Fruit fly (Drosophila melanogaster): Measurements from ENCODE around the gene mop.

DNA sequence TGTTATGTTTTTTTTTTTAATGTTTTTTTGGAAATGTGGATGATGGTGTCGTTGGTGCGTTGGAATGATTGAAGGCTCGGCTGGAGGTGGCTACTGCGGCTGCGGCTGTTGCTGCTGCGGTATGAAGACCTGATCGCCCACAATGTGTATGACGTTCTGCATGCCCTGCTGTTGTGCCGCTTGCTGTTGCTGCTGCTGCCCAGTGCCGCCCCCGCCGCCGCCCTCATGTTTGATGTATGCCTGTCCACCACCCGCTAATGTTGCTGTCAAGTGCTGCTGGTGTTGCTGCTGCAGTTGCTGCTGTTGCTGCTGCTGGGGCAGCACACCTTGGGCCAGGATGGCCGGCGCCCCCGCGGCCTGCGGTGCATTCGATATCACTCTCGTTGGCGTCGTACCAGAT, 23.1 kb downstream of the mop start:
- TF ChIP-seq usp (GFP tag; optimal IDR thresholded peaks at IDR 0.05) (no peak), HLH106 (tag; optimal IDR thresholded peaks at IDR 0.05) (no peak), Mio (GFP tag; optimal IDR thresholded peaks at IDR 0.05) (no peak)

All from whole organism, wandering third instar larva.